Worm (Caenorhabditis elegans) whole organism, midembryonic: ENCODE measurements around the gene srx-104.

ENCODE experiments used
- klf-2 ChIP-seq: fragments of 200-800 bp; sonication (Bioruptor generic); conservative IDR thresholded peaks from 2 replicates; pipeline ENCODE4 v1.3.6; 2022; ENCODE audit warnings: missing genetic modification reagents, missing genetic modification characterization, missing compliant biosample characterization
- med-1 ChIP-seq: sonication (generic microtip); optimal IDR thresholded peaks from 2 replicates; lab custom pipeline; 2017; ENCODE audit warnings: missing genetic modification characterization, mild to moderate bottlenecking, missing compliant biosample characterization, antibody characterized with exemption, missing genetic modification reagents; ENCODE audit not compliant: insufficient read depth
- tab-1 ChIP-seq: fragments of 200-800 bp; sonication (Bioruptor generic); IDR thresholded peaks from 2 replicates; pipeline ENCODE4 v1.3.6; 2022; ENCODE audit warnings: missing genetic modification characterization, missing compliant biosample characterization

- TF ChIP-seq med-1 (GFP tag; lab: Kevin White, UChicago) = no peak
- no peak for TF ChIP-seq klf-2 (GFP tag; lab: Robert Waterston, UW)
- no peak for TF ChIP-seq tab-1 (GFP tag; lab: Robert Waterston, UW)
Measured at ce11 chrII:3711047-3711446, 11.6 kb upstream of the srx-104 start, which contains the start of gene fbxc-53.
